Worm (Caenorhabditis elegans): ENCODE results near the gene W02B12.13.

DNA sequence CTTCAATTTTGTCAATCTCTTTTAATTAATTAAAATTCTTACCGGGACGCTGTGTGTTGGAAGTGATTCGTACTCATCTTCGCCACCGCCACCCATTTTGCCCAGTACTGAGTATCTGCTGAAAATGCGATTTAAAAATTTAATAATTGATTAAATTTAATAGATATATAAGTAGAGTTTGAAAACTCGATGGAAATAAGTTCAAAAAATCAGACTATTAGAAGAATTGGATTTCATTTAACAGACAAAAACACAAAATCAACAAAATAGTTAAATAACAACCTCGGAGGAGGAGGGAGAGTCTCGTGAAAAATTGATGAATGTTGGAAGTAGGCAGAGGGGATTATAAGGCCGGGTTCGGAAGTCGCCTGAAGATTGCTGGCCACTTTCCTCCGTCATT, 26.8 kb downstream of the W02B12.13 start, which contains the start of gene mfn-1:
- TF ChIP-seq nhr-120 (GFP tag; IDR thresholded peaks at IDR 0.05) (no peak), zim-3 (tag; optimal IDR thresholded peaks at IDR 0.05) (no peak), hmg-1.2 (GFP tag; IDR thresholded peaks at IDR 0.05) (no peak), ztf-6 (GFP tag; IDR thresholded peaks at IDR 0.05) (no peak)

All from whole organism, young adult.